Worm (Caenorhabditis elegans) whole organism, mixed stage, embryonic: ENCODE measurements around the gene ttm-1.

Experiments used
- ceh-39 ChIP-seq: fragments of 150-350 bp; optimal IDR thresholded peaks from 2 replicates; lab custom pipeline; 2014; ENCODE audit warnings: missing biosample characterization, missing genetic modification characterization
- cnd-1 ChIP-seq: fragments of 200-800 bp; sonication (Bioruptor generic); optimal IDR thresholded peaks from 2 replicates; lab custom pipeline; 2018; ENCODE audit warnings: mild to moderate bottlenecking, missing genetic modification characterization, missing compliant biosample characterization
- elt-3 ChIP-seq: fragments of 150-350 bp; optimal IDR thresholded peaks from 2 replicates; lab custom pipeline; 2014; ENCODE audit warnings: missing biosample characterization, missing genetic modification characterization
- lsy-2 ChIP-seq: fragments of 150-350 bp; optimal IDR thresholded peaks from 2 replicates; lab custom pipeline; 2014; ENCODE audit warnings: missing biosample characterization, missing genetic modification characterization
- nhr-76 ChIP-seq: sonication (generic microtip); optimal IDR thresholded peaks from 2 replicates; lab custom pipeline; 2017; ENCODE audit warnings: missing biosample characterization, missing genetic modification characterization
- snpc-4 ChIP-seq: fragments of 150-350 bp; optimal IDR thresholded peaks from 2 replicates; lab custom pipeline; 2014; ENCODE audit warnings: missing biosample characterization, missing genetic modification characterization
- ztf-11 ChIP-seq: fragments of 150-350 bp; optimal IDR thresholded peaks from 2 replicates; lab custom pipeline; 2014; ENCODE audit warnings: missing biosample characterization, missing genetic modification characterization

ce11 chrIII:12966895-12967294, at the start of gene ttm-1:
- TF ChIP-seq cnd-1 (no peak), ztf-11 (no peak), snpc-4 (tag; lab: Kevin White, UChicago) (no peak), nhr-76 (tag; lab: Kevin White, UChicago) (no peak), ceh-39 (no peak), lsy-2 (tag; lab: Kevin White, UChicago) (no peak), elt-3 (tag; lab: Kevin White, UChicago) (no peak)
